Fruit fly (Drosophila melanogaster) S2 (cell line): ENCODE data around the gene Mipp1.
"Not testable (repeated sequence)": the region's sequence is repeated elsewhere in the genome, so short reads cannot be mapped to it uniquely, and the experiment has no call there.

Experiments used
- CG8478 ChIP-seq: fragments of >200 bp; optimal IDR thresholded peaks from 2 replicates; lab custom pipeline; 2018
- CTCF ChIP-seq, 2 experiments: fragments of >200 bp; optimal IDR thresholded peaks; 2 replicates each; lab custom pipeline; 2018

Mipp1 gene

dm6 chr3L:16573234-16573633, at the start of gene Mipp1:
Mipp1 (minus strand) TSS chr3L:16573334.
- TF ChIP-seq CG8478 (lab: Kevin White, UChicago); CTCF (optimal IDR thresholded peaks at IDR 0.05; lab: Kevin White, UChicago): not testable (repeated sequence)

dm6 chr3L:16615132-16615709, 42.1 kb upstream of the Mipp1 start, which contains the start of gene Mo25:
Mo25 (minus strand) TSS chr3L:16615472.
- no peak for TF ChIP-seq CG8478 (lab: Kevin White, UChicago)
- no peak for TF ChIP-seq CTCF (optimal IDR thresholded peaks at IDR 0.05; lab: Kevin White, UChicago)

- TF ChIP-seq CG8478 (lab: Kevin White, UChicago) = no peak
- TF ChIP-seq CTCF (optimal IDR thresholded peaks at IDR 0.05; lab: Kevin White, UChicago) = no peak
Observed at dm6 chr3L:16612972-16613371, 39.8 kb upstream of the Mipp1 start.

- TF ChIP-seq CG8478 (lab: Kevin White, UChicago) = no peak
- no peak for TF ChIP-seq CTCF (optimal IDR thresholded peaks at IDR 0.05; lab: Kevin White, UChicago)
Observed at dm6 chr3L:16612152-16612551, 39.0 kb upstream of the Mipp1 start, which contains the start of gene CG4101. CG4101 (plus strand) TSS chr3L:16612486.

- TF ChIP-seq CTCF (optimal IDR thresholded peaks at IDR 0.05; lab: Kevin White, UChicago) (peak in 1 of 2 experiments; percentile 5), CG8478 (lab: Kevin White, UChicago) (no peak)
Observed at dm6 chr3L:16610201-16610600, 37.1 kb upstream of the Mipp1 start, which contains the start of gene Prosbeta6. Prosbeta6 (minus strand) TSS chr3L:16610418.

- TF ChIP-seq CTCF (optimal IDR thresholded peaks at IDR 0.05; lab: Kevin White, UChicago) (no peak), CG8478 (lab: Kevin White, UChicago) (no peak)
Observed at dm6 chr3L:16609120-16609519, 36.0 kb upstream of the Mipp1 start, which contains the start of gene CG4098. CG4098 (minus strand) TSS chr3L:16609347.

dm6 chr3L:16602736-16603144, 29.6 kb upstream of the Mipp1 start, which contains the start of gene Arts:
Arts (plus strand) TSS chr3L:16602851.
- TF ChIP-seq CG8478 (lab: Kevin White, UChicago) (no peak), CTCF (optimal IDR thresholded peaks at IDR 0.05; lab: Kevin White, UChicago) (no peak)

dm6 chr3L:16594922-16595518, 21.9 kb upstream of the Mipp1 start, which contains the start of the genes spd-2 and Apl:
spd-2 (minus strand) TSS chr3L:16595014.
Apl (plus strand) TSS chr3L:16595181.
- no peak for TF ChIP-seq CG8478 (lab: Kevin White, UChicago)
- TF ChIP-seq CTCF (optimal IDR thresholded peaks at IDR 0.05; lab: Kevin White, UChicago) = no peak

dm6 chr3L:16590860-16591259, 17.7 kb upstream of the Mipp1 start, which contains the start of gene tra:
tra (minus strand) TSS chr3L:16591050.
- TF ChIP-seq CTCF (optimal IDR thresholded peaks at IDR 0.05; lab: Kevin White, UChicago) (no peak), CG8478 (lab: Kevin White, UChicago) (no peak)

dm6 chr3L:16587994-16588622, 15.0 kb upstream of the Mipp1 start:
- TF ChIP-seq CG8478 (lab: Kevin White, UChicago) = no peak
- peak in 1 of 2 experiments; percentile 31 for TF ChIP-seq CTCF (optimal IDR thresholded peaks at IDR 0.05; lab: Kevin White, UChicago)

- TF ChIP-seq CTCF (optimal IDR thresholded peaks at IDR 0.05; lab: Kevin White, UChicago) = no peak
- no peak for TF ChIP-seq CG8478 (lab: Kevin White, UChicago)
Observed at dm6 chr3L:16586989-16587388, 13.9 kb upstream of the Mipp1 start, which contains the start of the genes Syx8 and CG32163. Syx8 (minus strand) TSS chr3L:16587057. CG32163 (plus strand) TSS chr3L:16587157.

- peak in 1 of 2 experiments; percentile 44 for TF ChIP-seq CTCF (optimal IDR thresholded peaks at IDR 0.05; lab: Kevin White, UChicago)
- no peak for TF ChIP-seq CG8478 (lab: Kevin White, UChicago)
Observed at dm6 chr3L:16584074-16584578, 11.0 kb upstream of the Mipp1 start, which contains the start of gene UQCR-C2. UQCR-C2 (plus strand) TSS chr3L:16584124.

- TF ChIP-seq CTCF (optimal IDR thresholded peaks at IDR 0.05; lab: Kevin White, UChicago) (no peak), CG8478 (lab: Kevin White, UChicago) (no peak)
Observed at dm6 chr3L:16582678-16583315, 9.7 kb upstream of the Mipp1 start, which contains the start of gene Rpn12. Rpn12 (plus strand) TSS chr3L:16583028.

dm6 chr3L:16581201-16581705, 8.1 kb upstream of the Mipp1 start, which contains the start of gene Smn:
Smn (minus strand) TSS chr3L:16581547.
- TF ChIP-seq CTCF (optimal IDR thresholded peaks at IDR 0.05; lab: Kevin White, UChicago) = no peak
- no peak for TF ChIP-seq CG8478 (lab: Kevin White, UChicago)
